Worm (Caenorhabditis elegans) whole organism, young adult: ENCODE results near the gene srg-58.

Experiments used
- akir-1 ChIP-seq: fragments of 200-800 bp; sonication (Bioruptor generic); optimal IDR thresholded peaks from 2 replicates; lab custom pipeline; 2018; ENCODE audit warnings: mild to moderate bottlenecking, missing genetic modification characterization, moderate library complexity, missing compliant biosample characterization
- pha-4 ChIP-seq: fragments of 150-350 bp; sonication (generic microtip); optimal IDR thresholded peaks from 2 replicates; lab custom pipeline; 2014; ENCODE audit warnings: missing biosample characterization, missing genetic modification reagents, missing genetic modification characterization
- unc-62 ChIP-seq: fragments of 150-350 bp; optimal IDR thresholded peaks from 2 replicates; lab custom pipeline; 2014; ENCODE audit warnings: missing biosample characterization, missing genetic modification reagents, missing genetic modification characterization

- TF ChIP-seq pha-4 (tag; lab: Kevin White, UChicago) (no peak), akir-1 (GFP tag; lab: Kevin White, UChicago) (no peak), unc-62 (GFP tag; lab: Kevin White, UChicago) (no peak)
These were observed 2.0 kb downstream of the srg-58 start, which contains the start of gene srx-28 for ce11 chrV:2757226-2757893.
